Fruit fly (Drosophila melanogaster): ENCODE results near the gene Ptip.
A peak's percentile ranks its signal among the peaks of the same experiment; 100 is the strongest.

Ptip gene

dm6 chr3L:14004963-14005458 is 23.9 kb downstream of the Ptip start (continued):
- TF ChIP-seq otp (GFP tag; IDR thresholded peaks at IDR 0.05) (peak; percentile 96), seq (GFP tag; IDR thresholded peaks at IDR 0.05) (peak; percentile 94), CG14965 (GFP tag; optimal IDR thresholded peaks at IDR 0.05; ENCODE audit: borderline replicate concordance) (peak; percentile 78), cwo (GFP tag; optimal IDR thresholded peaks at IDR 0.05) (peak; percentile 91), ham (GFP tag; IDR thresholded peaks at IDR 0.05) (peak; percentile 78), zfh1 (GFP tag; IDR thresholded peaks at IDR 0.05) (peak; percentile 94), CG3163 (GFP tag; optimal IDR thresholded peaks at IDR 0.05) (peak; percentile 72), NFAT (GFP tag; IDR thresholded peaks at IDR 0.05) (peak; percentile 90), phol (tag; optimal IDR thresholded peaks at IDR 0.05) (peak; percentile 95), ranshi (GFP tag; IDR thresholded peaks at IDR 0.05) (peak; percentile 96), fd3F (GFP tag; optimal IDR thresholded peaks at IDR 0.05) (peak; percentile 96), Jarid2 (GFP tag; optimal IDR thresholded peaks at IDR 0.05) (peak; percentile 80), CG2199 (GFP tag; IDR thresholded peaks at IDR 0.05) (peak; percentile 98), CG4707 (GFP tag; optimal IDR thresholded peaks at IDR 0.05) (peak; percentile 84), bab2 (GFP tag; optimal IDR thresholded peaks at IDR 0.05) (peak; percentile 97), Hr3 (GFP tag; optimal IDR thresholded peaks at IDR 0.05) (peak; percentile 93), CG12104 (GFP tag; optimal IDR thresholded peaks at IDR 0.05) (peak; percentile 88), CG8281 (tag; optimal IDR thresholded peaks at IDR 0.05) (peak; percentile 85), CG18262 (tag; optimal IDR thresholded peaks at IDR 0.05) (peak; percentile 76), gcm (GFP tag; optimal IDR thresholded peaks at IDR 0.05) (peak; percentile 92), eve (GFP tag; optimal IDR thresholded peaks at IDR 0.05) (no peak), lbe (GFP tag; optimal IDR thresholded peaks at IDR 0.05) (peak; percentile 87), Dp (GFP tag; optimal IDR thresholded peaks at IDR 0.05) (peak; percentile 38), ap (GFP tag; IDR thresholded peaks at IDR 0.05) (peak; percentile 95), shn (GFP tag; optimal IDR thresholded peaks at IDR 0.05) (peak; percentile 94), mld (GFP tag; IDR thresholded peaks at IDR 0.05; ENCODE audit: partially characterized antibody) (no peak), fu2 (GFP tag; optimal IDR thresholded peaks at IDR 0.05) (peak; percentile 93), wor (GFP tag; IDR thresholded peaks at IDR 0.05) (peak; percentile 93), mam (GFP tag; optimal IDR thresholded peaks at IDR 0.05) (peak; percentile 97), CG14710 (tag; optimal IDR thresholded peaks at IDR 0.05) (peak; percentile 85), ssp (GFP tag; IDR thresholded peaks at IDR 0.05) (peak; percentile 80), B-H1 (GFP tag; IDR thresholded peaks at IDR 0.05) (peak; percentile 95), Xrp1 (GFP tag; IDR thresholded peaks at IDR 0.05) (peak; percentile 93), CG12659 (GFP tag; optimal IDR thresholded peaks at IDR 0.05) (peak; percentile 96), tap (tag; optimal IDR thresholded peaks at IDR 0.05) (peak; percentile 95), Rx (GFP tag; IDR thresholded peaks at IDR 0.05) (peak; percentile 95), Scr (GFP tag; IDR thresholded peaks at IDR 0.05; ENCODE audit: partially characterized antibody) (no peak), CG11398 (GFP tag; optimal IDR thresholded peaks at IDR 0.05) (peak; percentile 90), Xbp1 (GFP tag; optimal IDR thresholded peaks at IDR 0.05) (peak; percentile 97), CG7372 (GFP tag; IDR thresholded peaks at IDR 0.05) (peak; percentile 92), hb (GFP tag; IDR thresholded peaks at IDR 0.05; ENCODE audit: partially characterized antibody) (no peak), Mad (GFP tag; optimal IDR thresholded peaks at IDR 0.05) (peak; percentile 95), CG10209 (GFP tag; optimal IDR thresholded peaks at IDR 0.05) (peak; percentile 95), Bgb (GFP tag; IDR thresholded peaks at IDR 0.05; ENCODE audit: partially characterized antibody) (peak; percentile 55; the same call in 1 of the 2 replicates), btn (GFP tag; optimal IDR thresholded peaks at IDR 0.05) (peak; percentile 80), CG1647 (GFP tag; optimal IDR thresholded peaks at IDR 0.05) (peak; percentile 96), br (optimal IDR thresholded peaks at IDR 0.05) (no peak), CG16779 (GFP tag; IDR thresholded peaks at IDR 0.05) (peak; percentile 88), kni (GFP tag; optimal IDR thresholded peaks at IDR 0.05) (peak; percentile 88), Blimp-1 (GFP tag; optimal IDR thresholded peaks at IDR 0.05) (peak; percentile 94), z (GFP tag; IDR thresholded peaks at IDR 0.05) (no peak)
